Worm (Caenorhabditis elegans) whole organism, L3 larva: ENCODE results near the gene F25H9.7.

Experiments used
- R02D3.7 ChIP-seq: fragments of 150-350 bp; optimal IDR thresholded peaks from 2 replicates; lab custom pipeline; 2014; ENCODE audit warnings: missing biosample characterization, missing genetic modification characterization
- ZK546.5 ChIP-seq: sonication (generic microtip); optimal IDR thresholded peaks from 2 replicates; lab custom pipeline; 2017; ENCODE audit warnings: missing biosample characterization, missing genetic modification characterization
- aly-2 ChIP-seq: fragments of 150-350 bp; optimal IDR thresholded peaks from 2 replicates; lab custom pipeline; 2014; ENCODE audit warnings: missing biosample characterization, missing genetic modification characterization
- ama-1 ChIP-seq: fragments of 150-350 bp; optimal IDR thresholded peaks from 2 replicates; lab custom pipeline; 2018
- ceh-16 ChIP-seq: sonication (generic microtip); optimal IDR thresholded peaks from 2 replicates; lab custom pipeline; 2017; ENCODE audit warnings: missing biosample characterization, missing genetic modification characterization
- ceh-28 ChIP-seq: fragments of 150-350 bp; optimal IDR thresholded peaks from 2 replicates; lab custom pipeline; 2014; ENCODE audit warnings: missing biosample characterization, missing genetic modification reagents, missing genetic modification characterization
- ceh-82 ChIP-seq: fragments of 150-350 bp; optimal IDR thresholded peaks from 2 replicates; lab custom pipeline; 2014; ENCODE audit warnings: missing biosample characterization, missing genetic modification characterization
- ceh-9 ChIP-seq: sonication (generic microtip); optimal IDR thresholded peaks from 2 replicates; lab custom pipeline; 2018; ENCODE audit warnings: missing biosample characterization, missing genetic modification characterization
- daf-12 ChIP-seq: fragments of 150-350 bp; optimal IDR thresholded peaks from 2 replicates; lab custom pipeline; 2014; ENCODE audit warnings: missing biosample characterization, missing genetic modification reagents, missing genetic modification characterization
- egl-27 ChIP-seq: sonication (generic microtip); optimal IDR thresholded peaks from 4 replicates; lab custom pipeline; 2017; ENCODE audit warnings: missing biosample characterization, missing genetic modification reagents, missing genetic modification characterization
- egl-5 ChIP-seq: fragments of 150-350 bp; optimal IDR thresholded peaks from 2 replicates; lab custom pipeline; 2017; ENCODE audit warnings: missing biosample characterization, missing genetic modification reagents, missing genetic modification characterization, inconsistent platforms
- elt-1 ChIP-seq: fragments of 150-350 bp; optimal IDR thresholded peaks from 2 replicates; lab custom pipeline; 2014; ENCODE audit warnings: missing biosample characterization, missing genetic modification characterization
- elt-2 ChIP-seq: sonication (generic microtip); optimal IDR thresholded peaks from 2 replicates; lab custom pipeline; 2016; ENCODE audit warnings: missing genetic modification reagents, mild to moderate bottlenecking, missing genetic modification characterization, missing compliant biosample characterization
- elt-3 ChIP-seq, 3 experiments: fragments of 150-350 bp in 1 of 3; sonication (generic microtip) in 2 of 3; optimal IDR thresholded peaks; 2 replicates in 2 of 3; 4 replicates in 1 of 3; lab custom pipeline; 2014 to 2017; ENCODE audit warnings: missing biosample characterization in 3 of 3, missing genetic modification characterization in 3 of 3
- eor-1 ChIP-seq, 2 experiments: fragments of 150-350 bp; optimal IDR thresholded peaks; 2 replicates each; lab custom pipeline; 2014 to 2018; ENCODE audit warnings: missing biosample characterization in 2 of 2, missing genetic modification characterization in 2 of 2
- fkh-10 ChIP-seq: sonication (generic microtip); optimal IDR thresholded peaks from 2 replicates; lab custom pipeline; 2017; ENCODE audit warnings: missing biosample characterization, missing genetic modification reagents, missing genetic modification characterization
- fkh-2 ChIP-seq: fragments of 150-350 bp; optimal IDR thresholded peaks from 2 replicates; lab custom pipeline; 2014; ENCODE audit warnings: missing biosample characterization, missing genetic modification reagents, missing genetic modification characterization
- fos-1 ChIP-seq: fragments of 150-350 bp; optimal IDR thresholded peaks from 2 replicates; lab custom pipeline; 2014; ENCODE audit warnings: missing biosample characterization, missing genetic modification characterization
- hmg-11 ChIP-seq: sonication (generic microtip); optimal IDR thresholded peaks from 2 replicates; lab custom pipeline; 2016; ENCODE audit warnings: missing genetic modification characterization, missing compliant biosample characterization
- jun-1 ChIP-seq: fragments of 150-350 bp; optimal IDR thresholded peaks from 2 replicates; lab custom pipeline; 2014; ENCODE audit warnings: missing biosample characterization, missing genetic modification reagents, missing genetic modification characterization
- lin-15B ChIP-seq: fragments of 150-350 bp; optimal IDR thresholded peaks from 2 replicates; lab custom pipeline; 2014; ENCODE audit warnings: missing biosample characterization, missing genetic modification characterization
- lin-39 ChIP-seq: fragments of 150-350 bp; optimal IDR thresholded peaks from 2 replicates; lab custom pipeline; 2018; ENCODE audit warnings: missing biosample characterization, missing genetic modification reagents, missing genetic modification characterization
- lsy-12 ChIP-seq: sonication (generic microtip); optimal IDR thresholded peaks from 2 replicates; lab custom pipeline; 2016; ENCODE audit warnings: mild to moderate bottlenecking, missing genetic modification characterization, missing compliant biosample characterization
- mdl-1 ChIP-seq: fragments of 150-350 bp; optimal IDR thresholded peaks from 2 replicates; lab custom pipeline; 2014; ENCODE audit warnings: missing biosample characterization, missing genetic modification characterization
- mml-1 ChIP-seq: fragments of 150-350 bp; sonication (generic microtip); optimal IDR thresholded peaks from 3 replicates; lab custom pipeline; 2014; ENCODE audit warnings: missing biosample characterization, missing genetic modification characterization
- nfya-1 ChIP-seq: sonication (generic microtip); optimal IDR thresholded peaks from 2 replicates; lab custom pipeline; 2017; ENCODE audit warnings: missing genetic modification characterization, mild to moderate bottlenecking, missing compliant biosample characterization, antibody characterized with exemption, moderate library complexity; ENCODE audit not compliant: insufficient read depth
- nhr-11 ChIP-seq: fragments of 150-350 bp; optimal IDR thresholded peaks from 2 replicates; lab custom pipeline; 2014; ENCODE audit warnings: missing biosample characterization, missing genetic modification characterization
- nhr-12 ChIP-seq: fragments of 150-350 bp; optimal IDR thresholded peaks from 2 replicates; lab custom pipeline; 2014; ENCODE audit warnings: missing biosample characterization, missing genetic modification characterization
- nhr-23 ChIP-seq: fragments of 150-350 bp; optimal IDR thresholded peaks from 2 replicates; lab custom pipeline; 2014; ENCODE audit warnings: missing biosample characterization, missing genetic modification reagents, missing genetic modification characterization
- nhr-237 ChIP-seq: fragments of 150-350 bp; optimal IDR thresholded peaks from 2 replicates; lab custom pipeline; 2014; ENCODE audit warnings: missing biosample characterization, missing genetic modification characterization
- nhr-25 ChIP-seq: sonication (generic microtip); optimal IDR thresholded peaks from 2 replicates; lab custom pipeline; 2017; ENCODE audit warnings: missing biosample characterization, missing genetic modification characterization
- nhr-28 ChIP-seq: fragments of 150-350 bp; optimal IDR thresholded peaks from 2 replicates; lab custom pipeline; 2014; ENCODE audit warnings: missing biosample characterization, missing genetic modification characterization
- nhr-43 ChIP-seq: sonication (generic microtip); optimal IDR thresholded peaks from 2 replicates; lab custom pipeline; 2016; ENCODE audit warnings: mild to moderate bottlenecking, missing genetic modification characterization, missing compliant biosample characterization; ENCODE audit not compliant: poor library complexity, severe bottlenecking
- nhr-67 ChIP-seq: fragments of 150-350 bp; optimal IDR thresholded peaks from 2 replicates; lab custom pipeline; 2014; ENCODE audit warnings: missing biosample characterization, missing genetic modification characterization
- nhr-76 ChIP-seq: fragments of 150-350 bp; sonication (generic microtip); optimal IDR thresholded peaks from 5 replicates; lab custom pipeline; 2014; ENCODE audit warnings: missing biosample characterization, missing genetic modification characterization
- nhr-77 ChIP-seq: fragments of 150-350 bp; optimal IDR thresholded peaks from 2 replicates; lab custom pipeline; 2014; ENCODE audit warnings: missing biosample characterization, missing genetic modification characterization
- pha-4 ChIP-seq: fragments of 150-350 bp; optimal IDR thresholded peaks from 2 replicates; lab custom pipeline; 2014; ENCODE audit warnings: missing biosample characterization, missing genetic modification reagents, missing genetic modification characterization
- pqm-1 ChIP-seq: fragments of 150-350 bp; optimal IDR thresholded peaks from 2 replicates; lab custom pipeline; 2017; ENCODE audit warnings: missing biosample characterization, missing genetic modification characterization, inconsistent platforms
- sea-2 ChIP-seq: fragments of 150-350 bp; sonication (generic microtip); optimal IDR thresholded peaks from 4 replicates; lab custom pipeline; 2014; ENCODE audit warnings: missing biosample characterization, missing genetic modification reagents, missing genetic modification characterization
- skn-1 ChIP-seq: fragments of 150-350 bp; optimal IDR thresholded peaks from 2 replicates; lab custom pipeline; 2014; ENCODE audit warnings: missing biosample characterization, missing genetic modification characterization
- snpc-4 ChIP-seq: fragments of 150-350 bp; optimal IDR thresholded peaks from 2 replicates; lab custom pipeline; 2014; ENCODE audit warnings: missing biosample characterization, missing genetic modification characterization
- tbx-2 ChIP-seq: sonication (generic microtip); optimal IDR thresholded peaks from 2 replicates; lab custom pipeline; 2016; ENCODE audit warnings: mild to moderate bottlenecking, missing genetic modification characterization, missing compliant biosample characterization
- unc-39 ChIP-seq: sonication (generic microtip); optimal IDR thresholded peaks from 4 replicates; lab custom pipeline; 2017; ENCODE audit warnings: missing biosample characterization, missing genetic modification characterization
- unc-62 ChIP-seq: fragments of 150-350 bp; sonication (generic microtip); optimal IDR thresholded peaks from 4 replicates; lab custom pipeline; 2014; ENCODE audit warnings: missing biosample characterization, missing genetic modification reagents, missing genetic modification characterization
- zag-1 ChIP-seq: fragments of 150-350 bp; optimal IDR thresholded peaks from 2 replicates; lab custom pipeline; 2014; ENCODE audit warnings: missing biosample characterization, missing genetic modification characterization
- ztf-11 ChIP-seq: fragments of 150-350 bp; optimal IDR thresholded peaks from 2 replicates; lab custom pipeline; 2014; ENCODE audit warnings: missing biosample characterization, missing genetic modification characterization
- ztf-4 ChIP-seq: fragments of 150-350 bp; optimal IDR thresholded peaks from 2 replicates; lab custom pipeline; 2014; ENCODE audit warnings: missing biosample characterization, missing genetic modification characterization

F25H9.7 gene

DNA sequence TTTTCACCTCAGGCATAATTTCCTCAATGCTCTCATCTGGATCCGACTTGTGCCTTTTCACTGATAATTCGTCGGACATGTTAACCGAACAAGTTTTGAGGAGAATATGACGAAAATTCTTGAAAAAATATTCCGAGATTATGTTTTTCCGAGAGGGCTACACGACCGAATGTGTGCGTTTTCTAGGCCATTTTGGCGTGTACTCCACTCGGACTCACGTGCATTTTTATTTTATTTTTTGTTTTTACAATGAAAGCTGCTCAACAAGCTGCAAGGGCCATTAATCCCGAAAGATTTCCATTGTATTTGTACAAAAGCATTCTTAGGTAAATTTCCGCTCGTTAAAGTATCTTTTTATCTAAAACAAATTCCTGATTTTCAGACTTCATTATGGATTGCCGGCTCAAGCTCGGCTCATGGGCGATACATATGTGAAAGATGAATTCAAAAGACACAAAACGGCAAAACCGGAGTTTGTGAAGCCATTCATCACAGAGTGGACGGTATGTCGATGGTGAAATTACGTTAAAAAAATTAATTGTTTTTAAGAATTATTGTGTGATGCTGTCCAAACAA is at the start of gene F25H9.7, which contains the start of gene F25H9.6:
F25H9.7 (plus strand) TSS at position 187 of the 576 bp plus-strand sequence.
F25H9.6 (minus strand) TSS at position 172 of the 576 bp plus-strand sequence.
- TF ChIP-seq eor-1 (tag; optimal IDR thresholded peaks at IDR 0.05; lab: Kevin White, UChicago) (no peak), R02D3.7 (tag; lab: Kevin White, UChicago) (peak; percentile 52), skn-1 (tag; lab: Kevin White, UChicago) (peak; percentile 48), fos-1 (tag; lab: Kevin White, UChicago) (no peak), ama-1 (no peak), nhr-43 (tag; lab: Kevin White, UChicago) (peak; percentile 95), ceh-9 (tag; lab: Kevin White, UChicago) (no peak), egl-5 (tag; lab: Kevin White, UChicago) (no peak), ztf-4 (tag; lab: Kevin White, UChicago) (no peak), elt-2 (tag; lab: Kevin White, UChicago) (peak; percentile 47), mdl-1 (tag; lab: Kevin White, UChicago) (peak; percentile 78), lin-15B (tag; lab: Kevin White, UChicago) (peak; percentile 76), fkh-2 (tag; lab: Kevin White, UChicago) (no peak), nhr-23 (peak; percentile 56), pqm-1 (tag; lab: Kevin White, UChicago) (peak; percentile 60), nhr-67 (no peak), unc-62 (GFP tag; lab: Kevin White, UChicago) (no peak), unc-39 (tag; lab: Kevin White, UChicago) (no peak), nhr-77 (tag; lab: Kevin White, UChicago) (peak; percentile 27), lsy-12 (tag; lab: Kevin White, UChicago) (peak; percentile 87), zag-1 (no peak), hmg-11 (tag; lab: Kevin White, UChicago) (peak; percentile 83), lin-39 (tag; lab: Kevin White, UChicago) (peak; percentile 49), mml-1 (tag; lab: Kevin White, UChicago) (no peak), nhr-28 (tag; lab: Kevin White, UChicago) (no peak), daf-12 (no peak), ceh-28 (tag; lab: Kevin White, UChicago) (peak; percentile 9), elt-3 (tag; optimal IDR thresholded peaks at IDR 0.05; lab: Kevin White, UChicago) (no peak), ceh-82 (tag; lab: Kevin White, UChicago) (no peak), elt-1 (no peak), nhr-12 (no peak), nhr-237 (tag; lab: Kevin White, UChicago) (no peak), nhr-25 (peak; percentile 48), jun-1 (peak; percentile 54), tbx-2 (tag; lab: Kevin White, UChicago) (peak; percentile 39), egl-27 (tag; lab: Kevin White, UChicago) (peak; percentile 18), ceh-16 (no peak), sea-2 (GFP tag; lab: Kevin White, UChicago) (no peak), aly-2 (no peak), ztf-11 (tag; lab: Kevin White, UChicago) (no peak), ZK546.5 (no peak), fkh-10 (no peak), nhr-76 (no peak), nfya-1 (tag; lab: Kevin White, UChicago) (peak; percentile 77), nhr-11 (no peak), snpc-4 (tag; lab: Kevin White, UChicago) (peak; percentile 72), pha-4 (tag; lab: Kevin White, UChicago) (no peak)
